Fruit fly (Drosophila melanogaster) whole organism, embryonic: ENCODE measurements around the gene CG43999.
A peak's percentile ranks its signal among the peaks of the same experiment; 100 is the strongest.

ENCODE experiments used
- Adf1 ChIP-seq: fragments of 200-800 bp; sonication (Bioruptor generic); IDR thresholded peaks from 2 replicates; pipeline ENCODE4 v1.3.6; 2022; ENCODE audit warnings: missing biosample characterization, missing genetic modification characterization
- Bteb2 ChIP-seq: fragments of 200-800 bp; sonication (Bioruptor generic); optimal IDR thresholded peaks from 2 replicates; lab custom pipeline; 2016; ENCODE audit warnings: missing biosample characterization, missing genetic modification characterization
- CG10147 ChIP-seq: fragments of 200-800 bp; sonication (Bioruptor generic); optimal IDR thresholded peaks from 2 replicates; lab custom pipeline; 2019; ENCODE audit warnings: missing biosample characterization, mild to moderate bottlenecking, missing genetic modification characterization, moderate library complexity
- CG12769 ChIP-seq: fragments of 200-800 bp; sonication (Bioruptor generic); optimal IDR thresholded peaks from 2 replicates; lab custom pipeline; 2019; ENCODE audit warnings: missing biosample characterization, mild to moderate bottlenecking, missing genetic modification characterization, moderate library complexity
- CG14667 ChIP-seq: fragments of 200-800 bp; sonication (Bioruptor generic); IDR thresholded peaks from 2 replicates; pipeline ENCODE4 v1.3.6; 2022; ENCODE audit warnings: missing biosample characterization, missing genetic modification characterization
- CG16779 ChIP-seq: fragments of 200-800 bp; sonication (Bioruptor generic); IDR thresholded peaks from 2 replicates; pipeline ENCODE4 v1.3.6; 2022; ENCODE audit warnings: missing biosample characterization, missing genetic modification characterization
- CG16815 ChIP-seq: fragments of 200-800 bp; sonication (Bioruptor generic); optimal IDR thresholded peaks from 3 replicates; lab custom pipeline; 2017; ENCODE audit warnings: missing biosample characterization, mild to moderate bottlenecking, missing genetic modification characterization
- CG31441 ChIP-seq: fragments of 200-800 bp; sonication (Bioruptor generic); IDR thresholded peaks from 2 replicates; pipeline ENCODE4 v1.3.6; 2022; ENCODE audit warnings: missing biosample characterization, missing genetic modification characterization
- CG32532 ChIP-seq: fragments of 200-800 bp; sonication (Bioruptor generic); IDR thresholded peaks from 2 replicates; pipeline ENCODE4 v1.3.6; 2022; ENCODE audit warnings: missing biosample characterization, missing genetic modification characterization
- CG5180 ChIP-seq: fragments of 200-800 bp; sonication (Bioruptor generic); optimal IDR thresholded peaks from 3 replicates; lab custom pipeline; 2017; ENCODE audit warnings: missing biosample characterization, missing genetic modification characterization, mild to moderate bottlenecking, moderate library complexity, missing genetic modification reagents
- CG6175 ChIP-seq: fragments of 200-800 bp; sonication (Bioruptor generic); IDR thresholded peaks from 3 replicates; pipeline ENCODE4 v1.3.6; 2022; ENCODE audit warnings: missing biosample characterization, missing genetic modification characterization
- CG6683 ChIP-seq: fragments of 200-800 bp; sonication (Bioruptor generic); optimal IDR thresholded peaks from 2 replicates; lab custom pipeline; 2017; ENCODE audit warnings: missing biosample characterization, mild to moderate bottlenecking, missing genetic modification characterization, missing genetic modification reagents
- CG6765 ChIP-seq: fragments of 200-800 bp; sonication (Bioruptor generic); optimal IDR thresholded peaks from 3 replicates; lab custom pipeline; 2017; ENCODE audit warnings: missing biosample characterization, mild to moderate bottlenecking, missing genetic modification characterization
- CG7556 ChIP-seq: fragments of 200-800 bp; sonication (Bioruptor generic); optimal IDR thresholded peaks from 2 replicates; lab custom pipeline; 2017; ENCODE audit warnings: missing biosample characterization, mild to moderate bottlenecking, missing genetic modification characterization
- CG7928 ChIP-seq: fragments of 200-800 bp; sonication (Bioruptor generic); optimal IDR thresholded peaks from 2 replicates; lab custom pipeline; 2017; ENCODE audit warnings: missing biosample characterization, mild to moderate bottlenecking, missing genetic modification characterization
- D19A ChIP-seq: fragments of 200-800 bp; optimal IDR thresholded peaks from 3 replicates; lab custom pipeline; 2019; ENCODE audit warnings: missing biosample characterization, mild to moderate bottlenecking, missing genetic modification characterization, moderate library complexity
- Deaf1 ChIP-seq: fragments of 200-800 bp; optimal IDR thresholded peaks from 3 replicates; lab custom pipeline; 2019; ENCODE audit warnings: missing biosample characterization, mild to moderate bottlenecking, missing genetic modification characterization, moderate library complexity
- Doc3 ChIP-seq: fragments of 200-800 bp; sonication (Bioruptor generic); IDR thresholded peaks from 3 replicates; pipeline ENCODE4 v1.3.6; 2022; ENCODE audit warnings: missing biosample characterization, missing genetic modification characterization; ENCODE audit not compliant: partially characterized antibody
- Dp ChIP-seq: fragments of 200-800 bp; sonication (Bioruptor generic); optimal IDR thresholded peaks from 2 replicates; lab custom pipeline; 2018; ENCODE audit warnings: missing biosample characterization, mild to moderate bottlenecking, missing genetic modification characterization, moderate library complexity
- Fer1 ChIP-seq: fragments of 200-800 bp; sonication (Bioruptor generic); optimal IDR thresholded peaks from 2 replicates; lab custom pipeline; 2017; ENCODE audit warnings: missing biosample characterization, mild to moderate bottlenecking, missing genetic modification characterization
- HHEX ChIP-seq: fragments of 200-800 bp; sonication (Bioruptor generic); optimal IDR thresholded peaks from 3 replicates; lab custom pipeline; 2017; ENCODE audit warnings: missing biosample characterization, mild to moderate bottlenecking, missing genetic modification characterization, missing genetic modification reagents
- Lhr ChIP-seq: fragments of 200-800 bp; sonication (Bioruptor generic); optimal IDR thresholded peaks from 3 replicates; lab custom pipeline; 2017; ENCODE audit warnings: mild to moderate bottlenecking, missing biosample characterization, missing genetic modification reagents, missing genetic modification characterization
- Neu2 ChIP-seq: fragments of 200-800 bp; sonication (Bioruptor generic); optimal IDR thresholded peaks from 3 replicates; lab custom pipeline; 2016; ENCODE audit warnings: missing biosample characterization, missing genetic modification characterization, borderline replicate concordance
- PHDP ChIP-seq: fragments of 200-800 bp; sonication (Bioruptor generic); optimal IDR thresholded peaks from 3 replicates; lab custom pipeline; 2018; ENCODE audit warnings: missing biosample characterization, mild to moderate bottlenecking, missing genetic modification characterization, moderate library complexity
- Scr ChIP-seq: fragments of 200-800 bp; sonication (Bioruptor generic); IDR thresholded peaks from 2 replicates; pipeline ENCODE4 v1.3.6; 2022; ENCODE audit warnings: missing biosample characterization, missing genetic modification characterization; ENCODE audit not compliant: partially characterized antibody
- Sox102F ChIP-seq: fragments of 200-800 bp; sonication (Bioruptor generic); optimal IDR thresholded peaks from 2 replicates; lab custom pipeline; 2018; ENCODE audit warnings: missing biosample characterization, mild to moderate bottlenecking, missing genetic modification characterization, moderate library complexity
- Spps ChIP-seq: fragments of 200-800 bp; sonication (Bioruptor generic); optimal IDR thresholded peaks from 2 replicates; lab custom pipeline; 2018; ENCODE audit warnings: missing biosample characterization, mild to moderate bottlenecking, missing genetic modification characterization
- Sry-δ ChIP-seq: fragments of 200-800 bp; sonication (Bioruptor generic); optimal IDR thresholded peaks from 2 replicates; lab custom pipeline; 2016; ENCODE audit warnings: missing biosample characterization, missing genetic modification characterization
- TFAM ChIP-seq: fragments of 200-800 bp; sonication (Bioruptor generic); optimal IDR thresholded peaks from 2 replicates; lab custom pipeline; 2017; ENCODE audit warnings: missing biosample characterization, missing genetic modification characterization, inconsistent platforms
- Tbp ChIP-seq: fragments of >200 bp; optimal IDR thresholded peaks from 2 replicates; lab custom pipeline; 2018; ENCODE audit warnings: missing biosample characterization, missing genetic modification characterization
- aop ChIP-seq: fragments of 200-800 bp; sonication (Bioruptor generic); IDR thresholded peaks from 2 replicates; pipeline ENCODE4 v1.3.6; 2022; ENCODE audit warnings: missing biosample characterization, missing genetic modification characterization
- chif ChIP-seq, 2 experiments: fragments of 200-800 bp; sonication (Bioruptor generic); optimal IDR thresholded peaks; 3 replicates each; lab custom pipeline; 2016; ENCODE audit warnings: missing biosample characterization in 2 of 2, missing genetic modification characterization in 2 of 2
- da ChIP-seq: fragments of 200-800 bp; sonication (Bioruptor generic); optimal IDR thresholded peaks from 2 replicates; lab custom pipeline; 2016; ENCODE audit warnings: missing biosample characterization, missing genetic modification characterization
- gsb ChIP-seq: fragments of 200-800 bp; sonication (Bioruptor generic); IDR thresholded peaks from 2 replicates; pipeline ENCODE4 v1.3.6; 2022; ENCODE audit warnings: missing biosample characterization, missing genetic modification characterization
- jing ChIP-seq: fragments of 200-800 bp; sonication (Bioruptor generic); optimal IDR thresholded peaks from 2 replicates; lab custom pipeline; 2018; ENCODE audit warnings: missing biosample characterization, mild to moderate bottlenecking, missing genetic modification characterization
- jumu ChIP-seq: fragments of 200-800 bp; sonication (Bioruptor generic); optimal IDR thresholded peaks from 3 replicates; lab custom pipeline; 2016; ENCODE audit warnings: missing biosample characterization, missing genetic modification characterization
- kay ChIP-seq: fragments of 200-800 bp; sonication (Bioruptor generic); optimal IDR thresholded peaks from 2 replicates; lab custom pipeline; 2016; ENCODE audit warnings: missing biosample characterization, missing genetic modification characterization
- knrl ChIP-seq: fragments of 200-800 bp; sonication (Bioruptor generic); IDR thresholded peaks from 3 replicates; pipeline ENCODE4 v1.3.6; 2022; ENCODE audit warnings: missing biosample characterization, missing genetic modification characterization; ENCODE audit not compliant: partially characterized antibody
- nmo ChIP-seq: fragments of 200-800 bp; sonication (Bioruptor generic); optimal IDR thresholded peaks from 2 replicates; lab custom pipeline; 2018; ENCODE audit warnings: missing biosample characterization, mild to moderate bottlenecking, missing genetic modification characterization, moderate library complexity
- nom ChIP-seq: fragments of 200-800 bp; sonication (Bioruptor generic); optimal IDR thresholded peaks from 2 replicates; lab custom pipeline; 2017; ENCODE audit warnings: missing biosample characterization, missing genetic modification characterization, mild to moderate bottlenecking, moderate library complexity, missing genetic modification reagents
- ro ChIP-seq: fragments of 200-800 bp; sonication (Bioruptor generic); IDR thresholded peaks from 2 replicates; pipeline ENCODE4 v1.3.6; 2022; ENCODE audit warnings: missing biosample characterization, missing genetic modification characterization
- salm ChIP-seq: fragments of 200-800 bp; sonication (Bioruptor generic); optimal IDR thresholded peaks from 2 replicates; lab custom pipeline; 2018; ENCODE audit warnings: missing biosample characterization, mild to moderate bottlenecking, missing genetic modification characterization
- sima ChIP-seq: fragments of 200-800 bp; sonication (Bioruptor generic); optimal IDR thresholded peaks from 2 replicates; lab custom pipeline; 2016; ENCODE audit warnings: missing biosample characterization, missing genetic modification characterization
- sisA ChIP-seq: fragments of 200-800 bp; sonication (Bioruptor generic); IDR thresholded peaks from 2 replicates; pipeline ENCODE4 v1.3.6; 2022; ENCODE audit warnings: missing biosample characterization, missing genetic modification characterization
- tio ChIP-seq: fragments of 200-800 bp; sonication (Bioruptor generic); optimal IDR thresholded peaks from 2 replicates; lab custom pipeline; 2017; ENCODE audit warnings: missing biosample characterization, missing genetic modification characterization, inconsistent platforms
- tna ChIP-seq: fragments of 200-800 bp; sonication (Bioruptor generic); IDR thresholded peaks from 2 replicates; pipeline ENCODE4 v1.3.6; 2022; ENCODE audit warnings: missing biosample characterization, missing genetic modification characterization; ENCODE audit not compliant: partially characterized antibody
- ttk ChIP-seq: fragments of 200-800 bp; sonication (Bioruptor generic); IDR thresholded peaks from 2 replicates; pipeline ENCODE4 v2.1.2; 2022; ENCODE audit warnings: missing biosample characterization, missing genetic modification characterization
- unpg ChIP-seq: fragments of 200-800 bp; sonication (Bioruptor generic); optimal IDR thresholded peaks from 3 replicates; lab custom pipeline; 2018; ENCODE audit warnings: missing biosample characterization, mild to moderate bottlenecking, missing genetic modification characterization, moderate library complexity

The CG43999 gene

dm6 chr3R:23886270-23887095 lies 42.3 kb downstream of the CG43999 start:
- TF ChIP-seq kay (GFP tag; lab: Kevin White, UChicago) (peak; percentile 52), Dp (GFP tag; lab: Kevin White, UChicago) (no peak), CG14667 (GFP tag; lab: Robert Waterston, UW) (peak; percentile 57), CG12769 (peak; percentile 22), HHEX (GFP tag; lab: Kevin White, UChicago) (peak; percentile 74), da (no peak), CG7556 (GFP tag; lab: Kevin White, UChicago) (peak; percentile 86), Spps (peak; percentile 91), jumu (GFP tag; lab: Kevin White, UChicago) (peak; percentile 56), jing (GFP tag; lab: Kevin White, UChicago) (peak; percentile 70), Sox102F (GFP tag; lab: Kevin White, UChicago) (peak; percentile 88), Tbp (no peak), CG6175 (no peak), CG7928 (GFP tag; lab: Kevin White, UChicago) (no peak), ro (GFP tag; lab: Robert Waterston, UW) (peak; percentile 58; the same call in 1 of the 2 replicates), knrl (GFP tag; lab: Robert Waterston, UW) (no peak), CG6765 (no peak), ttk (GFP tag; lab: Robert Waterston, UW) (peak; percentile 81), salm (tag; lab: Kevin White, UChicago) (peak; percentile 80), CG16815 (peak; percentile 83), sisA (GFP tag; lab: Robert Waterston, UW) (peak; percentile 83), PHDP (tag; lab: Kevin White, UChicago) (peak; percentile 86), CG31441 (peak; percentile 93), nmo (GFP tag; lab: Kevin White, UChicago) (peak; percentile 94), Scr (GFP tag; lab: Robert Waterston, UW) (0 out of 2 replicates have a peak, but pooled peaks have one; percentile 29), Lhr (GFP tag; lab: Kevin White, UChicago) (peak; percentile 77), CG6683 (GFP tag; lab: Kevin White, UChicago) (peak; percentile 58), D19A (tag; lab: Kevin White, UChicago) (peak; percentile 60), tna (GFP tag; lab: Robert Waterston, UW) (no peak), sima (peak; percentile 9), CG5180 (GFP tag; lab: Kevin White, UChicago) (peak; percentile 76), gsb (GFP tag; lab: Robert Waterston, UW) (no peak), Deaf1 (peak; percentile 65), tio (GFP tag; lab: Kevin White, UChicago) (peak; percentile 90), CG32532 (peak; percentile 73), Sry-δ (GFP tag; lab: Kevin White, UChicago) (peak; percentile 1), Adf1 (GFP tag; lab: Robert Waterston, UW) (no peak), aop (GFP tag; lab: Robert Waterston, UW) (0 out of 2 replicates have a peak, but pooled peaks have one; percentile 2), Fer1 (GFP tag; lab: Kevin White, UChicago) (peak; percentile 72), chif (GFP tag; optimal IDR thresholded peaks at IDR 0.05; lab: Kevin White, UChicago) (peak; percentile 76 to 88), Bteb2 (GFP tag; lab: Kevin White, UChicago) (peak; percentile 52), nom (GFP tag; lab: Kevin White, UChicago) (peak; percentile 94), Doc3 (GFP tag; lab: Robert Waterston, UW) (no peak), unpg (GFP tag; lab: Kevin White, UChicago) (peak; percentile 92), CG10147 (GFP tag; lab: Kevin White, UChicago) (peak; percentile 62), TFAM (peak; percentile 73), CG16779 (GFP tag; lab: Robert Waterston, UW) (no peak), Neu2 (GFP tag; lab: Kevin White, UChicago) (peak; percentile 14)
